Fruit fly (Drosophila melanogaster): ENCODE measurements around the gene mfrn.
A peak's percentile ranks its signal among the peaks of the same experiment; 100 is the strongest.

Gene mfrn

dm6 chr3R:27922673-27923175 is 25.1 kb downstream of the mfrn start, which contains the start of gene RpL4 (continued):
- TF ChIP-seq Ets65A (GFP tag), result peak; percentile 98
- peak; percentile 52 for TF ChIP-seq CG6689 (GFP tag; IDR thresholded peaks at IDR 0.05)
- TF ChIP-seq Trl (optimal IDR thresholded peaks at IDR 0.05), result no peak
- peak; percentile 85 for TF ChIP-seq Trl (GFP tag; optimal IDR thresholded peaks at IDR 0.05)
- TF ChIP-seq slbo (GFP tag; IDR thresholded peaks at IDR 0.05), result peak; percentile 75
- no peak; the same call in 1 of the 2 replicates for TF ChIP-seq CG4360 (GFP tag; IDR thresholded peaks at IDR 0.05)
- peak; percentile 91 for TF ChIP-seq onecut (GFP tag; IDR thresholded peaks at IDR 0.05)
- TF ChIP-seq Ets97D (GFP tag; optimal IDR thresholded peaks at IDR 0.05), result peak; percentile 99
- TF ChIP-seq CG43689 (GFP tag; IDR thresholded peaks at IDR 0.05), result 0 out of 2 replicates have a peak, but pooled peaks have one; percentile 22
- TF ChIP-seq CG7372 (GFP tag; IDR thresholded peaks at IDR 0.05), result peak; percentile 67
- peak; percentile 31 for TF ChIP-seq TFAM (GFP tag; optimal IDR thresholded peaks at IDR 0.05)
- TF ChIP-seq Elba2 (GFP tag; optimal IDR thresholded peaks at IDR 0.05), result no peak
- peak; percentile 71 for TF ChIP-seq CG2678 (tag; optimal IDR thresholded peaks at IDR 0.05)
- no peak for TF ChIP-seq CG7357 (GFP tag; IDR thresholded peaks at IDR 0.05)
- peak; percentile 93 for TF ChIP-seq Mes4 (GFP tag; optimal IDR thresholded peaks at IDR 0.05)
- peak; percentile 27; the same call in 1 of the 2 replicates for TF ChIP-seq bbx (GFP tag; IDR thresholded peaks at IDR 0.05; ENCODE audit: partially characterized antibody)
- peak; percentile 52 for TF ChIP-seq CG6272 (GFP tag; IDR thresholded peaks at IDR 0.05)
- peak; percentile 65 for TF ChIP-seq CG9932 (GFP tag; IDR thresholded peaks at IDR 0.05)
- TF ChIP-seq CG7556 (GFP tag; optimal IDR thresholded peaks at IDR 0.05), result peak; percentile 67
- TF ChIP-seq CG6854 (GFP tag; optimal IDR thresholded peaks at IDR 0.05), result peak; percentile 83
- TF ChIP-seq Dfd (GFP tag; optimal IDR thresholded peaks at IDR 0.05), result no peak
- no peak for TF ChIP-seq CG18476 (GFP tag; optimal IDR thresholded peaks at IDR 0.05)
- peak; percentile 72 for TF ChIP-seq Bteb2 (GFP tag; optimal IDR thresholded peaks at IDR 0.05)
- TF ChIP-seq CG14050 (GFP tag; IDR thresholded peaks at IDR 0.05), result peak; percentile 57; the same call in 2 of the 3 replicates
- peak; percentile 82 for TF ChIP-seq nau (GFP tag; optimal IDR thresholded peaks at IDR 0.05)
- peak; percentile 86 for TF ChIP-seq CG33557 (GFP tag; optimal IDR thresholded peaks at IDR 0.05)
- no peak for TF ChIP-seq ERR (GFP tag; optimal IDR thresholded peaks at IDR 0.05)
- TF ChIP-seq Med (GFP tag), result peak; percentile 98
- no peak for TF ChIP-seq CG15073 (GFP tag; optimal IDR thresholded peaks at IDR 0.05)
- TF ChIP-seq CG8388 (GFP tag; optimal IDR thresholded peaks at IDR 0.05), result peak; percentile 71
- TF ChIP-seq scrt (GFP tag; optimal IDR thresholded peaks at IDR 0.05), result peak; percentile 82
- no peak for TF ChIP-seq h (optimal IDR thresholded peaks at IDR 0.05)
- TF ChIP-seq her (GFP tag; optimal IDR thresholded peaks at IDR 0.05), result peak; percentile 68
- peak; percentile 66 for TF ChIP-seq emc (GFP tag; optimal IDR thresholded peaks at IDR 0.05)
- TF ChIP-seq wor (GFP tag; IDR thresholded peaks at IDR 0.05), result no peak; the same call in 1 of the 2 replicates
- no peak for TF ChIP-seq CkIIα-i1 (GFP tag; IDR thresholded peaks at IDR 0.05)
- peak; percentile 78 for TF ChIP-seq HLH3B (GFP tag; IDR thresholded peaks at IDR 0.05)
- TF ChIP-seq CG9609 (GFP tag; optimal IDR thresholded peaks at IDR 0.05), result peak; percentile 75
- TF ChIP-seq CG10959 (GFP tag; IDR thresholded peaks at IDR 0.05), result no peak; the same call in 1 of the 2 replicates
- TF ChIP-seq CG2129 (GFP tag; IDR thresholded peaks at IDR 0.05; ENCODE audit: partially characterized antibody), result no peak
- peak; percentile 44; the same call in 1 of the 2 replicates for TF ChIP-seq Nf-YA (GFP tag; IDR thresholded peaks at IDR 0.05)
- TF ChIP-seq bsh (GFP tag; optimal IDR thresholded peaks at IDR 0.05), result peak; percentile 5 to 77
- peak; percentile 74 for TF ChIP-seq CG11696 (GFP tag; IDR thresholded peaks at IDR 0.05)
- peak; percentile 60 for TF ChIP-seq CG13424 (tag; optimal IDR thresholded peaks at IDR 0.05)
- peak; percentile 70 for TF ChIP-seq CG10654 (GFP tag; optimal IDR thresholded peaks at IDR 0.05)
- peak; percentile 78 for TF ChIP-seq Xbp1 (GFP tag; optimal IDR thresholded peaks at IDR 0.05)
- no peak for TF ChIP-seq Dip2 (GFP tag; IDR thresholded peaks at IDR 0.05)
- peak; percentile 89 for TF ChIP-seq sens-2 (GFP tag; IDR thresholded peaks at IDR 0.05)
- TF ChIP-seq CG15696 (tag; optimal IDR thresholded peaks at IDR 0.05), result no peak
- peak; percentile 74 for TF ChIP-seq disco-r (GFP tag; optimal IDR thresholded peaks at IDR 0.05)
- TF ChIP-seq CG12236 (GFP tag; optimal IDR thresholded peaks at IDR 0.05), result peak; percentile 60
- TF ChIP-seq CG5953 (GFP tag; IDR thresholded peaks at IDR 0.05), result peak; percentile 88

Data from whole organism, embryonic.